Fruit fly (Drosophila melanogaster) whole organism, embryonic: ENCODE data around the gene CtsF.

Experiments used
- Awh ChIP-seq: fragments of 200-800 bp; sonication (Bioruptor generic); IDR thresholded peaks from 2 replicates; pipeline ENCODE4, ENCODE4 v1.3.6; 2022; ENCODE audit warnings: missing biosample characterization, missing genetic modification characterization
- B-H1 ChIP-seq: fragments of 200-800 bp; sonication (Bioruptor generic); IDR thresholded peaks from 3 replicates; pipeline ENCODE4 v1.3.6; 2022; ENCODE audit warnings: missing biosample characterization, missing genetic modification characterization
- BEAF-32 ChIP-seq: fragments of 200-800 bp; sonication (Bioruptor generic); optimal IDR thresholded peaks from 3 replicates; lab custom pipeline; 2017; ENCODE audit warnings: missing biosample characterization, missing genetic modification characterization, mild to moderate bottlenecking, moderate library complexity, missing genetic modification reagents
- Bgb ChIP-seq: fragments of 200-800 bp; sonication (Bioruptor generic); IDR thresholded peaks from 2 replicates; pipeline ENCODE4 v1.3.6; 2022; ENCODE audit warnings: missing biosample characterization, missing genetic modification characterization; ENCODE audit not compliant: partially characterized antibody
- CG1024 ChIP-seq: fragments of 200-800 bp; sonication (Bioruptor generic); IDR thresholded peaks from 2 replicates; pipeline ENCODE4 v1.3.6; 2022; ENCODE audit warnings: missing biosample characterization, missing genetic modification characterization
- CG10321 ChIP-seq: fragments of 200-800 bp; sonication (Bioruptor generic); IDR thresholded peaks from 2 replicates; pipeline ENCODE4 v1.3.6; 2022; ENCODE audit warnings: missing biosample characterization, missing genetic modification characterization
- CG11085 ChIP-seq: fragments of 200-800 bp; sonication (Bioruptor generic); IDR thresholded peaks from 2 replicates; pipeline ENCODE4 v1.3.6; 2022; ENCODE audit warnings: missing biosample characterization, missing genetic modification characterization
- CG11504 ChIP-seq: fragments of 200-800 bp; sonication (Bioruptor generic); optimal IDR thresholded peaks from 3 replicates; lab custom pipeline; 2019; ENCODE audit warnings: missing biosample characterization, mild to moderate bottlenecking, missing genetic modification characterization, moderate library complexity
- CG13894 ChIP-seq: fragments of 200-800 bp; sonication (Bioruptor generic); optimal IDR thresholded peaks from 3 replicates; lab custom pipeline; 2018; ENCODE audit warnings: missing biosample characterization, mild to moderate bottlenecking, missing genetic modification characterization, moderate library complexity
- CG14965 ChIP-seq: fragments of 200-800 bp; sonication (Bioruptor generic); optimal IDR thresholded peaks from 2 replicates; lab custom pipeline; 2016; ENCODE audit warnings: missing biosample characterization, missing genetic modification characterization, borderline replicate concordance
- CG15011 ChIP-seq: fragments of 200-800 bp; sonication (Bioruptor generic); optimal IDR thresholded peaks from 3 replicates; lab custom pipeline; 2018; ENCODE audit warnings: missing biosample characterization, mild to moderate bottlenecking, missing genetic modification characterization
- CG1603 ChIP-seq: fragments of 200-800 bp; sonication (Bioruptor generic); optimal IDR thresholded peaks from 2 replicates; lab custom pipeline; 2019; ENCODE audit warnings: missing biosample characterization, mild to moderate bottlenecking, missing genetic modification characterization, moderate library complexity
- CG16813 ChIP-seq: fragments of 200-800 bp; sonication (Bioruptor generic); IDR thresholded peaks from 3 replicates; pipeline ENCODE4 v1.3.6; 2022; ENCODE audit warnings: missing biosample characterization, missing genetic modification characterization; ENCODE audit not compliant: partially characterized antibody
- CG30431 ChIP-seq: fragments of 200-800 bp; sonication (Bioruptor generic); optimal IDR thresholded peaks from 2 replicates; lab custom pipeline; 2017; ENCODE audit warnings: missing biosample characterization, missing genetic modification characterization
- CG31224 ChIP-seq: fragments of 200-800 bp; sonication (Bioruptor generic); IDR thresholded peaks from 2 replicates; pipeline ENCODE4 v1.3.6; 2022; ENCODE audit warnings: missing biosample characterization, missing genetic modification characterization
- CG31365 ChIP-seq: fragments of 200-800 bp; sonication (Bioruptor generic); optimal IDR thresholded peaks from 2 replicates; lab custom pipeline; 2018; ENCODE audit warnings: missing biosample characterization, mild to moderate bottlenecking, missing genetic modification characterization
- CG3163 ChIP-seq: fragments of 200-800 bp; sonication (Bioruptor generic); optimal IDR thresholded peaks from 3 replicates; lab custom pipeline; 2016; ENCODE audit warnings: missing biosample characterization, missing genetic modification characterization
- CG4617 ChIP-seq: fragments of 200-800 bp; sonication (Bioruptor generic); optimal IDR thresholded peaks from 3 replicates; lab custom pipeline; 2016; ENCODE audit warnings: missing biosample characterization, missing genetic modification characterization, borderline replicate concordance
- CG5180 ChIP-seq: fragments of 200-800 bp; sonication (Bioruptor generic); optimal IDR thresholded peaks from 3 replicates; lab custom pipeline; 2017; ENCODE audit warnings: missing biosample characterization, missing genetic modification characterization, mild to moderate bottlenecking, moderate library complexity, missing genetic modification reagents
- CG6175 ChIP-seq: fragments of 200-800 bp; sonication (Bioruptor generic); IDR thresholded peaks from 3 replicates; pipeline ENCODE4 v1.3.6; 2022; ENCODE audit warnings: missing biosample characterization, missing genetic modification characterization
- CG6683 ChIP-seq: fragments of 200-800 bp; sonication (Bioruptor generic); optimal IDR thresholded peaks from 2 replicates; lab custom pipeline; 2017; ENCODE audit warnings: missing biosample characterization, mild to moderate bottlenecking, missing genetic modification characterization, missing genetic modification reagents
- CG6765 ChIP-seq: fragments of 200-800 bp; sonication (Bioruptor generic); optimal IDR thresholded peaks from 3 replicates; lab custom pipeline; 2017; ENCODE audit warnings: missing biosample characterization, mild to moderate bottlenecking, missing genetic modification characterization
- CG7357 ChIP-seq: fragments of 200-800 bp; sonication (Bioruptor generic); IDR thresholded peaks from 3 replicates; pipeline ENCODE4 v1.3.6; 2022; ENCODE audit warnings: missing biosample characterization, missing genetic modification characterization
- CG9876 ChIP-seq: fragments of 200-800 bp; sonication (Bioruptor generic); optimal IDR thresholded peaks from 2 replicates; lab custom pipeline; 2016; ENCODE audit warnings: missing biosample characterization, missing genetic modification characterization
- CTCF ChIP-seq: fragments of 200-800 bp; sonication (Bioruptor generic); optimal IDR thresholded peaks from 2 replicates; lab custom pipeline; 2017; ENCODE audit warnings: missing biosample characterization, mild to moderate bottlenecking, missing genetic modification characterization, moderate library complexity
- ERR ChIP-seq: fragments of 200-800 bp; sonication (Bioruptor generic); optimal IDR thresholded peaks from 2 replicates; lab custom pipeline; 2016; ENCODE audit warnings: missing biosample characterization, missing genetic modification characterization
- Fer2 ChIP-seq: fragments of 200-800 bp; sonication (Bioruptor generic); optimal IDR thresholded peaks from 2 replicates; lab custom pipeline; 2018; ENCODE audit warnings: missing biosample characterization, mild to moderate bottlenecking, missing genetic modification characterization, moderate library complexity
- Fer3 ChIP-seq: fragments of 200-800 bp; sonication (Bioruptor generic); optimal IDR thresholded peaks from 2 replicates; lab custom pipeline; 2018; ENCODE audit warnings: missing biosample characterization, mild to moderate bottlenecking, missing genetic modification characterization, moderate library complexity
- Gsc ChIP-seq: fragments of 200-800 bp; sonication (Bioruptor generic); IDR thresholded peaks from 2 replicates; pipeline ENCODE4 v1.3.6; 2022; ENCODE audit warnings: missing biosample characterization, missing genetic modification characterization
- HLH54F ChIP-seq: fragments of 200-800 bp; sonication (Bioruptor generic); optimal IDR thresholded peaks from 3 replicates; lab custom pipeline; 2016; ENCODE audit warnings: missing biosample characterization, missing genetic modification characterization
- Hand ChIP-seq: fragments of 200-800 bp; sonication (Bioruptor generic); optimal IDR thresholded peaks from 2 replicates; lab custom pipeline; 2017; ENCODE audit warnings: mild to moderate bottlenecking, missing biosample characterization, missing genetic modification reagents, missing genetic modification characterization
- Hmr ChIP-seq: fragments of 200-800 bp; sonication (Bioruptor generic); optimal IDR thresholded peaks from 3 replicates; lab custom pipeline; 2017; ENCODE audit warnings: mild to moderate bottlenecking, missing biosample characterization, missing genetic modification reagents, missing genetic modification characterization
- Hr3 ChIP-seq: fragments of 200-800 bp; sonication (Bioruptor generic); optimal IDR thresholded peaks from 3 replicates; lab custom pipeline; 2016; ENCODE audit warnings: missing biosample characterization, missing genetic modification characterization
- Nf-YA ChIP-seq: fragments of 200-800 bp; sonication (Bioruptor generic); IDR thresholded peaks from 2 replicates; pipeline ENCODE4 v1.3.6; 2022; ENCODE audit warnings: missing biosample characterization, missing genetic modification characterization
- NfI ChIP-seq: fragments of 200-800 bp; sonication (Bioruptor generic); optimal IDR thresholded peaks from 3 replicates; lab custom pipeline; 2018; ENCODE audit warnings: missing biosample characterization, mild to moderate bottlenecking, missing genetic modification characterization, moderate library complexity
- Oli ChIP-seq: fragments of 200-800 bp; sonication (Bioruptor generic); optimal IDR thresholded peaks from 2 replicates; lab custom pipeline; 2018; ENCODE audit warnings: missing biosample characterization, mild to moderate bottlenecking, missing genetic modification characterization, moderate library complexity
- Optix ChIP-seq: fragments of 200-800 bp; sonication (Bioruptor generic); IDR thresholded peaks from 3 replicates; pipeline ENCODE4 v1.3.6; 2022; ENCODE audit warnings: missing biosample characterization, missing genetic modification characterization
- Scr ChIP-seq: fragments of 200-800 bp; sonication (Bioruptor generic); IDR thresholded peaks from 2 replicates; pipeline ENCODE4 v1.3.6; 2022; ENCODE audit warnings: missing biosample characterization, missing genetic modification characterization; ENCODE audit not compliant: partially characterized antibody
- Sry-δ ChIP-seq: fragments of 200-800 bp; sonication (Bioruptor generic); optimal IDR thresholded peaks from 2 replicates; lab custom pipeline; 2016; ENCODE audit warnings: missing biosample characterization, missing genetic modification characterization
- Vsx1 ChIP-seq: fragments of 200-800 bp; sonication (Bioruptor generic); optimal IDR thresholded peaks from 2 replicates; lab custom pipeline; 2017; ENCODE audit warnings: missing biosample characterization, mild to moderate bottlenecking, missing genetic modification characterization, missing genetic modification reagents
- ewg ChIP-seq: fragments of 200-800 bp; sonication (Bioruptor generic); optimal IDR thresholded peaks from 3 replicates; lab custom pipeline; 2017; ENCODE audit warnings: mild to moderate bottlenecking, missing biosample characterization, missing genetic modification reagents, missing genetic modification characterization
- grau ChIP-seq: fragments of 200-800 bp; optimal IDR thresholded peaks from 3 replicates; lab custom pipeline; 2019; ENCODE audit warnings: missing biosample characterization, mild to moderate bottlenecking, missing genetic modification characterization, moderate library complexity
- nom ChIP-seq: fragments of 200-800 bp; sonication (Bioruptor generic); optimal IDR thresholded peaks from 2 replicates; lab custom pipeline; 2017; ENCODE audit warnings: missing biosample characterization, missing genetic modification characterization, mild to moderate bottlenecking, moderate library complexity, missing genetic modification reagents
- prd ChIP-seq, 3 experiments: fragments of >200 bp in 2 of 3; fragments of 200-800 bp in 1 of 3; sonication (Bioruptor generic) in 1 of 3; optimal IDR thresholded peaks in 2 of 3; IDR thresholded peaks in 1 of 3; 2 replicates in 2 of 3; 3 replicates in 1 of 3; pipeline versions ENCODE4 v1.3.6 to Lab custom; 2017 to 2022; ENCODE audit warnings: missing biosample characterization in 1 of 3, missing genetic modification characterization in 1 of 3
- ro ChIP-seq: fragments of 200-800 bp; sonication (Bioruptor generic); IDR thresholded peaks from 2 replicates; pipeline ENCODE4 v1.3.6; 2022; ENCODE audit warnings: missing biosample characterization, missing genetic modification characterization
- shn ChIP-seq: fragments of 200-800 bp; sonication (Bioruptor generic); optimal IDR thresholded peaks from 3 replicates; lab custom pipeline; 2016; ENCODE audit warnings: missing biosample characterization, missing genetic modification characterization
- usp ChIP-seq: fragments of >200 bp; optimal IDR thresholded peaks from 2 replicates; lab custom pipeline; 2017; ENCODE audit warnings: missing biosample characterization, missing genetic modification characterization
- wor ChIP-seq: fragments of 200-800 bp; sonication (Bioruptor generic); IDR thresholded peaks from 2 replicates; pipeline ENCODE4 v1.3.6; 2022; ENCODE audit warnings: missing biosample characterization, missing genetic modification characterization

The CtsF gene

DNA sequence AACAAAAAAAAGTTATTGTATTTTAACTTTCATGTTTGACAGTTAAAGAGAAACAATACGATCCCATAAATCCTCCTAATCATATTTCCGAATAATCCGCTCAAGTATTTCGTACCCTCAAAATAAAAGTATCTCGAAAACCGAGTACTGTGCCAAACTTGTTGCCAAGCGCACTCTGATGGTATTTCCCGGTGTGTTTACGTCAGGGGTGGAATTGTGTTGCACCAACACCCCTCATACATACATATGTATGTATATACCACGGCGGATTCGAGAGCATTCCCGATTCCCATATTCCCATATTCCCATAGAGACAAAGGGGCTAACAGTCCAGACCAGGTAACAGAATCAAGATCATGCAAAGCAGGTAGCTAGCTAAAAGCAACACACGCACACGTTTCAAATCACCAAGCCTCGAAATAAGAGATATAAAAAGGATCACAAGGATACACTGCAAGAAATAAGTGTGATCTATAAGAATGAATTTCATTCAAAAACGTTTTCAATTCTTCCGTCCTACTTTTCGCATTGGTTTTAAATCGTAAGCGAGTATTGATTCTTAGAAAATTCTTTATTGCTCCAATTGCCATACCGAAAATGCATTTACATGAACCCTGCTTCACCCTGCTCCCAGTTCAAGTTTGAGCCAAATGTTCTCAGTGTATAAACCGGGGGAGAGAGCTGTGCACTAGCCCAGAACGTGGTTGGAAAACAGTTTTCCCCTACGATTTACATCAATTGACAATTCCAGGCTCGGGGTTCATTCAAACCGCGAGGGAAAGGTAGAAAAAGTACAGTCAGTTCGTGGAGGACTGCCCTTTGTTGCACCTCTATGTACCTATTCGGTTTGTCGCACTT, 39.4 kb downstream of the CtsF start (continued):
- TF ChIP-seq Fer2 (tag; lab: Kevin White, UChicago) (no peak), Awh (peak; percentile 45; the same call in 1 of the 2 replicates), Fer3 (tag; lab: Kevin White, UChicago) (no peak), ewg (GFP tag; lab: Kevin White, UChicago) (peak; percentile 47), ro (GFP tag; lab: Robert Waterston, UW) (no peak; the same call in 1 of the 2 replicates), CG30431 (GFP tag; lab: Kevin White, UChicago) (peak; percentile 80), BEAF-32 (GFP tag; lab: Kevin White, UChicago) (no peak), CG11504 (tag; lab: Kevin White, UChicago) (peak; percentile 73), prd (optimal IDR thresholded peaks at IDR 0.05; lab: Kevin White, UChicago) (no peak), prd (GFP tag; IDR thresholded peaks at IDR 0.05; lab: Robert Waterston, UW) (peak; percentile 93), CG10321 (GFP tag; lab: Robert Waterston, UW) (no peak), Sry-δ (GFP tag; lab: Kevin White, UChicago) (peak; percentile 38), shn (GFP tag; lab: Kevin White, UChicago) (peak; percentile 83), CG6683 (GFP tag; lab: Kevin White, UChicago) (no peak), CG1024 (GFP tag; lab: Robert Waterston, UW) (no peak), CG6175 (GFP tag; lab: Robert Waterston, UW) (no peak), Oli (tag; lab: Kevin White, UChicago) (peak; percentile 71), grau (tag; lab: Kevin White, UChicago) (peak; percentile 76), Hr3 (GFP tag; lab: Kevin White, UChicago) (peak; percentile 74), CG13894 (tag; lab: Kevin White, UChicago) (no peak), Gsc (GFP tag; lab: Robert Waterston, UW) (peak; percentile 56; the same call in 1 of the 2 replicates), Hand (GFP tag; lab: Kevin White, UChicago) (no peak), HLH54F (GFP tag; lab: Kevin White, UChicago) (peak; percentile 40), ERR (GFP tag; lab: Kevin White, UChicago) (no peak), wor (no peak), B-H1 (GFP tag; lab: Robert Waterston, UW) (no peak), CG7357 (GFP tag; lab: Robert Waterston, UW) (peak; percentile 46; the same call in 1 of the 3 replicates), CG11085 (GFP tag; lab: Robert Waterston, UW) (no peak), CG16813 (GFP tag; lab: Robert Waterston, UW) (no peak), CG3163 (GFP tag; lab: Kevin White, UChicago) (peak; percentile 56), CG15011 (peak; percentile 40), usp (no peak), CG9876 (GFP tag; lab: Kevin White, UChicago) (peak; percentile 6), Scr (GFP tag; lab: Robert Waterston, UW) (no peak), Bgb (GFP tag; lab: Robert Waterston, UW) (no peak), Hmr (GFP tag; lab: Kevin White, UChicago) (no peak), Nf-YA (no peak), Optix (peak; percentile 69; the same call in 2 of the 3 replicates), NfI (no peak), Vsx1 (GFP tag; lab: Kevin White, UChicago) (peak; percentile 34), nom (GFP tag; lab: Kevin White, UChicago) (peak; percentile 16), CG4617 (GFP tag; lab: Kevin White, UChicago) (peak; percentile 27), CG31224 (GFP tag; lab: Robert Waterston, UW) (no peak), CG6765 (GFP tag; lab: Kevin White, UChicago) (no peak), CG31365 (tag; lab: Kevin White, UChicago) (no peak), CG5180 (GFP tag; lab: Kevin White, UChicago) (peak; percentile 36), CG14965 (GFP tag; lab: Kevin White, UChicago) (peak; percentile 41), CG1603 (peak; percentile 93), CTCF (GFP tag; lab: Kevin White, UChicago) (no peak)
